Worm (Caenorhabditis elegans) whole organism, young adult: ENCODE data around the gene Y44A6D.5.
A peak's percentile ranks its signal among the peaks of the same experiment; 100 is the strongest.

Experiments
- B0336.3 ChIP-seq: fragments of 200-800 bp; sonication (Bioruptor generic); IDR thresholded peaks from 2 replicates; pipeline ENCODE4 v1.3.6; 2022; ENCODE audit warnings: missing genetic modification characterization, missing compliant biosample characterization
- F22D6.2 ChIP-seq: sonication (generic microtip); optimal IDR thresholded peaks from 2 replicates; lab custom pipeline; 2016; ENCODE audit warnings: mild to moderate bottlenecking, missing genetic modification characterization, missing compliant biosample characterization
- F33H1.4 ChIP-seq: fragments of 200-800 bp; sonication (Bioruptor generic); IDR thresholded peaks from 2 replicates; pipeline ENCODE4 v1.3.6; 2022; ENCODE audit warnings: missing genetic modification reagents, missing genetic modification characterization, missing compliant biosample characterization
- F49E8.2 ChIP-seq: sonication (generic microtip); optimal IDR thresholded peaks from 3 replicates; lab custom pipeline; 2017; ENCODE audit warnings: missing genetic modification characterization, mild to moderate bottlenecking, missing compliant biosample characterization, antibody characterized with exemption, moderate library complexity; ENCODE audit not compliant: insufficient read depth
- F52B5.7 ChIP-seq: sonication (generic microtip); optimal IDR thresholded peaks from 2 replicates; lab custom pipeline; 2016; ENCODE audit warnings: mild to moderate bottlenecking, missing genetic modification characterization, missing compliant biosample characterization
- F55B11.4 ChIP-seq: sonication (generic microtip); optimal IDR thresholded peaks from 2 replicates; lab custom pipeline; 2016; ENCODE audit warnings: missing compliant biosample characterization, missing genetic modification characterization, borderline replicate concordance; ENCODE audit not compliant: insufficient read depth
- F57C9.4 ChIP-seq: sonication (generic microtip); optimal IDR thresholded peaks from 2 replicates; lab custom pipeline; 2017; ENCODE audit warnings: mild to moderate bottlenecking, missing genetic modification characterization, missing compliant biosample characterization
- T26A5.8 ChIP-seq: sonication (generic microtip); optimal IDR thresholded peaks from 2 replicates; lab custom pipeline; 2016; ENCODE audit warnings: missing genetic modification characterization, missing compliant biosample characterization
- Y56A3A.18 ChIP-seq: fragments of 200-800 bp; sonication (Bioruptor generic); IDR thresholded peaks from 2 replicates; pipeline ENCODE4 v1.3.6; 2022; ENCODE audit warnings: missing genetic modification reagents, missing genetic modification characterization, missing compliant biosample characterization
- Y67H2A.10 ChIP-seq: fragments of 200-800 bp; sonication (Bioruptor generic); conservative IDR thresholded peaks from 2 replicates; pipeline ENCODE4 v1.3.6; 2022; ENCODE audit warnings: missing genetic modification reagents, missing genetic modification characterization, missing compliant biosample characterization
- Y95B8A.8 ChIP-seq: fragments of 200-800 bp; sonication (Bioruptor generic); IDR thresholded peaks from 2 replicates; pipeline ENCODE4 v1.3.6; 2022; ENCODE audit warnings: missing genetic modification reagents, missing genetic modification characterization, missing compliant biosample characterization
- ama-1 ChIP-seq, 3 experiments: fragments of 150-350 bp in 1 of 3; sonication (generic microtip) in 2 of 3; optimal IDR thresholded peaks; 2 replicates each; lab custom pipeline; 2014 to 2018; ENCODE audit warnings: missing biosample characterization in 2 of 3, missing genetic modification characterization in 2 of 3, missing genetic modification reagents in 2 of 3
- atf-7 ChIP-seq: sonication (generic microtip); optimal IDR thresholded peaks from 2 replicates; lab custom pipeline; 2017; ENCODE audit warnings: mild to moderate bottlenecking, missing genetic modification characterization, missing compliant biosample characterization
- ccch-3 ChIP-seq: fragments of 200-800 bp; sonication (Bioruptor generic); optimal IDR thresholded peaks from 2 replicates; lab custom pipeline; 2018; ENCODE audit warnings: mild to moderate bottlenecking, missing genetic modification characterization, missing compliant biosample characterization
- cebp-1 ChIP-seq, 2 experiments: fragments of 200-800 bp in 1 of 2; sonication (Bioruptor generic) in 1 of 2; sonication (generic microtip) in 1 of 2; IDR thresholded peaks in 1 of 2; optimal IDR thresholded peaks in 1 of 2; 2 replicates each; pipeline versions ENCODE4 v1.3.6 to Lab custom; 2017 to 2022; ENCODE audit warnings: missing compliant biosample characterization in 2 of 2, missing genetic modification characterization in 2 of 2, mild to moderate bottlenecking in 1 of 2, missing genetic modification reagents in 1 of 2, moderate library complexity in 1 of 2
- ceh-27 ChIP-seq: fragments of 200-800 bp; sonication (Bioruptor generic); optimal IDR thresholded peaks from 2 replicates; lab custom pipeline; 2018; ENCODE audit warnings: mild to moderate bottlenecking, missing genetic modification characterization, moderate library complexity, missing compliant biosample characterization
- ceh-91 ChIP-seq: fragments of 200-800 bp; sonication (Bioruptor generic); IDR thresholded peaks from 2 replicates; pipeline ENCODE4 v1.3.6; 2022; ENCODE audit warnings: missing genetic modification reagents, missing genetic modification characterization, missing compliant biosample characterization
- chd-7 ChIP-seq: sonication (generic microtip); optimal IDR thresholded peaks from 2 replicates; lab custom pipeline; 2016; ENCODE audit warnings: mild to moderate bottlenecking, missing genetic modification characterization, moderate library complexity, missing compliant biosample characterization
- die-1 ChIP-seq: sonication (generic microtip); optimal IDR thresholded peaks from 2 replicates; lab custom pipeline; 2016; ENCODE audit warnings: missing genotype, mild to moderate bottlenecking, missing genetic modification characterization, missing compliant biosample characterization
- dox-1 ChIP-seq: fragments of 200-800 bp; sonication (Bioruptor generic); IDR thresholded peaks from 2 replicates; pipeline ENCODE4 v1.3.6; 2022; ENCODE audit warnings: missing genetic modification reagents, missing genetic modification characterization, missing compliant biosample characterization
- efl-1 ChIP-seq: fragments of 150-350 bp; optimal IDR thresholded peaks from 2 replicates; lab custom pipeline; 2014; ENCODE audit warnings: missing biosample characterization, missing genetic modification reagents, missing genetic modification characterization
- gei-17 ChIP-seq: fragments of 200-800 bp; sonication (Bioruptor generic); optimal IDR thresholded peaks from 2 replicates; lab custom pipeline; 2018; ENCODE audit warnings: mild to moderate bottlenecking, missing genetic modification characterization, missing compliant biosample characterization
- hlh-26 ChIP-seq: fragments of 200-800 bp; sonication (Bioruptor generic); conservative IDR thresholded peaks from 2 replicates; pipeline ENCODE4 v1.3.6; 2022; ENCODE audit warnings: missing genetic modification reagents, missing genetic modification characterization, missing compliant biosample characterization
- hrde-1 ChIP-seq: sonication (generic microtip); optimal IDR thresholded peaks from 2 replicates; lab custom pipeline; 2016; ENCODE audit warnings: missing genetic modification characterization, mild to moderate bottlenecking, missing compliant biosample characterization, moderate library complexity, missing genotype, missing genetic modification reagents, borderline replicate concordance
- let-607 ChIP-seq, 2 experiments: fragments of 200-800 bp in 1 of 2; sonication (Bioruptor generic) in 1 of 2; sonication (generic microtip) in 1 of 2; optimal IDR thresholded peaks; 2 replicates each; lab custom pipeline; 2016 to 2018; ENCODE audit warnings: mild to moderate bottlenecking in 2 of 2, missing compliant biosample characterization in 2 of 2, missing genetic modification characterization in 2 of 2, moderate library complexity in 2 of 2, missing genotype in 1 of 2
- lin-40 ChIP-seq: sonication (generic microtip); optimal IDR thresholded peaks from 2 replicates; lab custom pipeline; 2016; ENCODE audit warnings: missing genetic modification characterization, mild to moderate bottlenecking, missing compliant biosample characterization, missing genotype, missing genetic modification reagents
- lsl-1 ChIP-seq: fragments of 200-800 bp; sonication (Bioruptor generic); optimal IDR thresholded peaks from 2 replicates; lab custom pipeline; 2018; ENCODE audit warnings: mild to moderate bottlenecking, missing genetic modification characterization, moderate library complexity, missing compliant biosample characterization
- madf-10 ChIP-seq: sonication (generic microtip); optimal IDR thresholded peaks from 2 replicates; lab custom pipeline; 2016; ENCODE audit warnings: mild to moderate bottlenecking, missing genetic modification characterization, missing compliant biosample characterization
- mxl-1 ChIP-seq: sonication (generic microtip); optimal IDR thresholded peaks from 2 replicates; lab custom pipeline; 2016; ENCODE audit warnings: missing genetic modification characterization, missing compliant biosample characterization
- nfya-1 ChIP-seq: sonication (generic microtip); optimal IDR thresholded peaks from 2 replicates; lab custom pipeline; 2017; ENCODE audit warnings: antibody characterized with exemption, missing compliant biosample characterization, missing genetic modification characterization, borderline replicate concordance; ENCODE audit not compliant: insufficient read depth
- nfya-2 ChIP-seq: fragments of 200-800 bp; sonication (Bioruptor generic); IDR thresholded peaks from 2 replicates; pipeline ENCODE4 v1.3.6; 2022; ENCODE audit warnings: missing genetic modification reagents, missing genetic modification characterization, missing compliant biosample characterization
- pbrm-1 ChIP-seq: fragments of 200-800 bp; sonication (Bioruptor generic); IDR thresholded peaks from 2 replicates; pipeline ENCODE4 v1.3.6; 2022; ENCODE audit warnings: missing genetic modification reagents, missing genetic modification characterization, missing compliant biosample characterization
- pha-4 ChIP-seq: fragments of 150-350 bp; sonication (generic microtip); optimal IDR thresholded peaks from 2 replicates; lab custom pipeline; 2014; ENCODE audit warnings: missing biosample characterization, missing genetic modification reagents, missing genetic modification characterization
- rcor-1 ChIP-seq: fragments of 200-800 bp; sonication (Bioruptor generic); IDR thresholded peaks from 2 replicates; pipeline ENCODE4 v1.3.6; 2022; ENCODE audit warnings: missing genetic modification reagents, missing genetic modification characterization, missing compliant biosample characterization
- somi-1 ChIP-seq: fragments of 200-800 bp; sonication (Bioruptor generic); optimal IDR thresholded peaks from 2 replicates; lab custom pipeline; 2018; ENCODE audit warnings: mild to moderate bottlenecking, missing genetic modification characterization, missing compliant biosample characterization
- sptf-2 ChIP-seq: fragments of 200-800 bp; sonication (Bioruptor generic); optimal IDR thresholded peaks from 2 replicates; lab custom pipeline; 2018; ENCODE audit warnings: mild to moderate bottlenecking, missing genetic modification characterization, missing compliant biosample characterization
- tbp1 ChIP-seq: fragments of 200-800 bp; sonication (Bioruptor generic); optimal IDR thresholded peaks from 2 replicates; lab custom pipeline; 2018; ENCODE audit warnings: mild to moderate bottlenecking, missing genetic modification characterization, missing compliant biosample characterization
- zim-3 ChIP-seq: sonication (generic microtip); optimal IDR thresholded peaks from 2 replicates; lab custom pipeline; 2017; ENCODE audit warnings: mild to moderate bottlenecking, missing genetic modification characterization, moderate library complexity, missing compliant biosample characterization
- ztf-6 ChIP-seq: fragments of 200-800 bp; sonication (Bioruptor generic); IDR thresholded peaks from 2 replicates; pipeline ENCODE4 v1.3.6; 2022; ENCODE audit warnings: missing genetic modification reagents, missing genetic modification characterization, missing compliant biosample characterization

The Y44A6D.5 gene

ce11 chrV:20782188-20782587 lies 20.6 kb downstream of the Y44A6D.5 start:
- TF ChIP-seq F22D6.2 (tag; lab: Kevin White, UChicago) = no peak
- TF ChIP-seq lsl-1 (GFP tag; lab: Kevin White, UChicago) = no peak
- peak; percentile 25 for TF ChIP-seq atf-7 (tag; lab: Kevin White, UChicago)
- peak; percentile 31 for TF ChIP-seq lin-40
- TF ChIP-seq cebp-1 (GFP tag; IDR thresholded peaks at IDR 0.05; lab: Robert Waterston, UW) = no peak
- peak; percentile 22 for TF ChIP-seq cebp-1 (tag; optimal IDR thresholded peaks at IDR 0.05; lab: Kevin White, UChicago)
- TF ChIP-seq gei-17 = no peak
- TF ChIP-seq nfya-2 (GFP tag; lab: Robert Waterston, UW) = no peak
- TF ChIP-seq madf-10 (tag; lab: Kevin White, UChicago) = peak; percentile 96
- peak; percentile 11 for TF ChIP-seq ceh-27
- no peak for TF ChIP-seq sptf-2
- peak in 1 of 2 experiments; percentile 12 for TF ChIP-seq let-607 (tag; optimal IDR thresholded peaks at IDR 0.05; lab: Kevin White, UChicago)
- TF ChIP-seq somi-1 (GFP tag; lab: Kevin White, UChicago) = peak; percentile 5
- no peak for TF ChIP-seq mxl-1
- TF ChIP-seq ama-1 (optimal IDR thresholded peaks at IDR 0.05; lab: Kevin White, UChicago) = no peak
- TF ChIP-seq ama-1 (GFP tag; optimal IDR thresholded peaks at IDR 0.05; lab: Kevin White, UChicago) = peak in 1 of 2 experiments; percentile 61

- TF ChIP-seq ccch-3 (no peak), dox-1 (GFP tag; lab: Robert Waterston, UW) (no peak), F55B11.4 (no peak), pha-4 (no peak), madf-10 (tag; lab: Kevin White, UChicago) (no peak), lsl-1 (GFP tag; lab: Kevin White, UChicago) (no peak), T26A5.8 (no peak), hrde-1 (tag; lab: Kevin White, UChicago) (no peak), pbrm-1 (GFP tag; lab: Robert Waterston, UW) (no peak), ceh-91 (no peak), B0336.3 (GFP tag; lab: Robert Waterston, UW) (no peak), F52B5.7 (tag; lab: Kevin White, UChicago) (no peak), rcor-1 (GFP tag; lab: Robert Waterston, UW) (no peak), nfya-1 (tag; lab: Kevin White, UChicago) (no peak), Y67H2A.10 (GFP tag; lab: Robert Waterston, UW) (no peak), hlh-26 (GFP tag; lab: Robert Waterston, UW) (no peak), F57C9.4 (no peak), F49E8.2 (tag; lab: Kevin White, UChicago) (no peak), die-1 (tag; lab: Kevin White, UChicago) (no peak), ztf-6 (GFP tag; lab: Robert Waterston, UW) (no peak)
- TF ChIP-seq, all 124 proteins: peak for 0
Measured at ce11 chrV:20781346-20781952, 21.4 kb downstream of the Y44A6D.5 start.

- TF ChIP-seq chd-7 (tag; lab: Kevin White, UChicago) (no peak), F33H1.4 (GFP tag; lab: Robert Waterston, UW) (no peak), zim-3 (tag; lab: Kevin White, UChicago) (no peak), efl-1 (GFP tag; lab: Kevin White, UChicago) (no peak), atf-7 (tag; lab: Kevin White, UChicago) (no peak), cebp-1 (GFP tag; IDR thresholded peaks at IDR 0.05; lab: Robert Waterston, UW) (no peak), cebp-1 (tag; optimal IDR thresholded peaks at IDR 0.05; lab: Kevin White, UChicago) (peak; percentile 10), Y95B8A.8 (GFP tag; lab: Robert Waterston, UW) (no peak), tbp1 (GFP tag; lab: Kevin White, UChicago) (no peak), T26A5.8 (no peak), Y56A3A.18 (0 out of 2 replicates have a peak, but pooled peaks have one; percentile 2), ama-1 (optimal IDR thresholded peaks at IDR 0.05; lab: Kevin White, UChicago) (peak; percentile 59), ama-1 (GFP tag; optimal IDR thresholded peaks at IDR 0.05; lab: Kevin White, UChicago) (no peak)
- TF ChIP-seq, all 124 proteins: peak for 3
Measured at ce11 chrV:20780400-20780799, 22.4 kb downstream of the Y44A6D.5 start, which contains the start of gene hif-1. Gene hif-1, plus strand, starts transcription at chrV:20780407.
